Worm (Caenorhabditis elegans): ENCODE data around the gene tag-77.

The tag-77 gene

DNA sequence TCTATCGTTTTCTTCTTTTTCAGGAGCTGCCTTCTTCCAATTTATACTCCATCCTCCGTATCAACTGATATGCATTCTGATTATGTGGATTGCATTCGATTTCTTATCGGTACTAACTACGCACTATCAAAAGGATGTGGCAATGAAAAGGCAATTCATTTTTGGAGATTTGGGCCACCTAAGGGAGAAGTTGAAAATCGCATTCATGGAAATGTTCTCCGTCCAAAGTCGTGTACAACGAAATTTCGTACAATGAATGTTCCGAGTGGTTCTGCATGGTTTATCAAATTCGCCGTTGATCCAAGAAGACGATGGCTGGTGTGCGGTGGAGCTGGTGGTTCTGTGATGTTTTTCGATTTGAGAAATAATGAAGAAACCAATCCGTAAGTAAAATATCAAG, 2.3 kb upstream of the tag-77 start, which contains the start of gene C09G4.4:
Gene C09G4.4 (plus strand): TSS at position 301 of the 400 bp plus-strand sequence.
- TF ChIP-seq ztf-1 (GFP tag; conservative IDR thresholded peaks at IDR 0.05) (no peak), ztf-11 (tag; optimal IDR thresholded peaks at IDR 0.05) (no peak), unc-39 (tag; optimal IDR thresholded peaks at IDR 0.05) (no peak), unc-55 (GFP tag; optimal IDR thresholded peaks at IDR 0.05) (no peak), R02D3.7 (tag; optimal IDR thresholded peaks at IDR 0.05) (no peak), nhr-21 (tag; optimal IDR thresholded peaks at IDR 0.05) (no peak), ceh-82 (tag; optimal IDR thresholded peaks at IDR 0.05) (no peak), Y55F3AM.14 (GFP tag; optimal IDR thresholded peaks at IDR 0.05) (no peak), snpc-4 (tag; optimal IDR thresholded peaks at IDR 0.05) (no peak), gmeb-1 (tag; optimal IDR thresholded peaks at IDR 0.05) (no peak), nhr-77 (tag; optimal IDR thresholded peaks at IDR 0.05) (no peak), ceh-16 (tag; optimal IDR thresholded peaks at IDR 0.05) (no peak), sma-3 (GFP tag; optimal IDR thresholded peaks at IDR 0.05) (no peak), elt-1 (tag; optimal IDR thresholded peaks at IDR 0.05) (no peak), sem-4 (tag; optimal IDR thresholded peaks at IDR 0.05) (no peak), nhr-6 (tag; optimal IDR thresholded peaks at IDR 0.05) (no peak), lsy-2 (tag; optimal IDR thresholded peaks at IDR 0.05) (no peak), skn-1 (tag; optimal IDR thresholded peaks at IDR 0.05) (no peak), nhr-25 (tag; optimal IDR thresholded peaks at IDR 0.05) (no peak), alr-1 (tag; optimal IDR thresholded peaks at IDR 0.05) (no peak)

DNA sequence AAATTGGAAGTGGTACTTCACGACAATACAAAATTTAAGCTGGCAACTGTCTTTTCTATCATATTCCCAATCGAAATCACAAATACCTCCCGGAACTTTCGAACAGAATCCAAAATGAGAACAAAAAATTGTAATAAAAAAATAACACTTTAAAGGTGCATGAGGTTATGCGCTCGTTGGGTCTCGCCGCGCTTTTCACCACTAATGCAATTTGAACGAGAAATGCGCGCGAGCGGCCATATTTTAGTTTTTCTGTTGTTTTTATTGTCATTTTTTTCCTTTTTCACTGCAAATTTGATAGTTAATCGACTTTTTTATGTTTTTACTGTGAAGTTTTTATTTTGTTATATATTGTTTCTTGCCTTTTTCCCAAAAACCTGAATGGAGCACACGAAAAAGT, 708 bp upstream of the tag-77 start, which contains the start of gene mes-6:
Gene mes-6 (plus strand): TSS at position 229 of the 400 bp plus-strand sequence.
- TF ChIP-seq aly-2 (tag; optimal IDR thresholded peaks at IDR 0.05), result no peak
- peak; percentile 14 for TF ChIP-seq fos-1 (tag; optimal IDR thresholded peaks at IDR 0.05)
- TF ChIP-seq mdl-1 (tag; optimal IDR thresholded peaks at IDR 0.05), result no peak
- no peak for TF ChIP-seq mab-5 (tag; optimal IDR thresholded peaks at IDR 0.05)
- TF ChIP-seq dmd-4 (tag; optimal IDR thresholded peaks at IDR 0.05), result no peak
- TF ChIP-seq R02D3.7 (tag; optimal IDR thresholded peaks at IDR 0.05), result no peak
- TF ChIP-seq nhr-11 (tag; optimal IDR thresholded peaks at IDR 0.05), result no peak
- TF ChIP-seq unc-62 (GFP tag; optimal IDR thresholded peaks at IDR 0.05), result no peak
- no peak for TF ChIP-seq alr-1 (tag; optimal IDR thresholded peaks at IDR 0.05)
- TF ChIP-seq elt-3 (tag; optimal IDR thresholded peaks at IDR 0.05), result no peak
- TF ChIP-seq lin-39 (tag; optimal IDR thresholded peaks at IDR 0.05), result no peak
- peak; percentile 33 for TF ChIP-seq crh-2 (tag; optimal IDR thresholded peaks at IDR 0.05)
- no peak for TF ChIP-seq ceh-82 (tag; optimal IDR thresholded peaks at IDR 0.05)
- TF ChIP-seq zag-1 (tag; optimal IDR thresholded peaks at IDR 0.05), result no peak
- TF ChIP-seq nhr-237 (tag; optimal IDR thresholded peaks at IDR 0.05), result no peak
- TF ChIP-seq gmeb-1 (tag; optimal IDR thresholded peaks at IDR 0.05), result peak; percentile 82
- no peak for TF ChIP-seq elt-1 (tag; optimal IDR thresholded peaks at IDR 0.05)
- peak; percentile 67 for TF ChIP-seq unc-55 (GFP tag; optimal IDR thresholded peaks at IDR 0.05)
- TF ChIP-seq sma-9 (GFP tag; optimal IDR thresholded peaks at IDR 0.05), result no peak
- no peak for TF ChIP-seq sma-9 (tag; optimal IDR thresholded peaks at IDR 0.05)
- no peak for TF ChIP-seq ZK546.5 (tag; optimal IDR thresholded peaks at IDR 0.05)
- no peak for TF ChIP-seq ceh-16 (tag; optimal IDR thresholded peaks at IDR 0.05)
- TF ChIP-seq ztf-11 (tag; optimal IDR thresholded peaks at IDR 0.05), result no peak
- TF ChIP-seq unc-39 (tag; optimal IDR thresholded peaks at IDR 0.05), result no peak
- TF ChIP-seq lsy-2 (tag; optimal IDR thresholded peaks at IDR 0.05), result peak in 1 of 2 experiments; percentile 70
- TF ChIP-seq nhr-23 (tag; optimal IDR thresholded peaks at IDR 0.05), result no peak
- TF ChIP-seq sma-3 (GFP tag; optimal IDR thresholded peaks at IDR 0.05), result peak; percentile 2
- no peak for TF ChIP-seq nhr-21 (tag; optimal IDR thresholded peaks at IDR 0.05)
- no peak for TF ChIP-seq F13H6.1 (tag; optimal IDR thresholded peaks at IDR 0.05)
- no peak for TF ChIP-seq sem-4 (tag; optimal IDR thresholded peaks at IDR 0.05)
- TF ChIP-seq blmp-1 (tag; optimal IDR thresholded peaks at IDR 0.05; ENCODE audit: insufficient read depth), result no peak
- TF ChIP-seq snpc-4 (tag; optimal IDR thresholded peaks at IDR 0.05), result peak; percentile 17
- no peak for TF ChIP-seq ama-1 (optimal IDR thresholded peaks at IDR 0.05)
- no peak for TF ChIP-seq nhr-12 (tag; optimal IDR thresholded peaks at IDR 0.05)
- TF ChIP-seq Y55F3AM.14 (GFP tag; optimal IDR thresholded peaks at IDR 0.05), result no peak
- peak; percentile 45 for TF ChIP-seq C34F6.9 (tag; optimal IDR thresholded peaks at IDR 0.05)
- peak; percentile 17 for TF ChIP-seq nhr-129 (tag; optimal IDR thresholded peaks at IDR 0.05)
- TF ChIP-seq lin-11 (tag; optimal IDR thresholded peaks at IDR 0.05), result no peak
- peak; percentile 48 for TF ChIP-seq lin-13 (GFP tag; optimal IDR thresholded peaks at IDR 0.05)

Data from whole organism, L2 larva.